Fruit fly (Drosophila melanogaster) S2 (cell line): ENCODE results near the gene CG14237.

ENCODE experiments used
- CG8478 ChIP-seq: fragments of >200 bp; optimal IDR thresholded peaks from 2 replicates; lab custom pipeline; 2018
- CTCF ChIP-seq, 2 experiments: fragments of >200 bp; optimal IDR thresholded peaks; 2 replicates each; lab custom pipeline; 2018

DNA sequence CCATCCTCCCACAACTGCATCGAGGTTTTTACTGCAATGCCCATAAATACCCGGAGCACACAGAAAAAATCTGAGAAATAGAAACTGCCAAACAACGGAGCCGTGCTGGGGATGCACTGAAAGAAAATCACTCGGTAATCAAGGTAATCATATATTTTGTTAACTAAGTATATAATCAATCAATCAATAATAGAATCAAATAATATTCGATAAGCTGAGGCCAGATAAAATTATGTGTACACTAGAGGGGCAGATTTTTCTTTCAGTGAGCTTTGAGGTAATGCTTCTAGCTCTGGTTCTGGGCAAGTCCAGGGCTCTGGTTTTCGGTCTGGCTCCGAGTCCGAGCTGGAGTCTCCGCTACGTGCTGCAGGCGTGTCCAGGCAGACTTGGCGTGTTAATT lies 21.4 kb downstream of the CG14237 start:
- TF ChIP-seq CG8478 (lab: Kevin White, UChicago) (no peak), CTCF (optimal IDR thresholded peaks at IDR 0.05; lab: Kevin White, UChicago) (no peak)
